Worm (Caenorhabditis elegans) whole organism, L4 larva: ENCODE data around the gene ZK813.7.

Experiments
- aly-2 ChIP-seq: sonication (generic microtip); optimal IDR thresholded peaks from 2 replicates; lab custom pipeline; 2018; ENCODE audit warnings: missing biosample characterization, missing genetic modification characterization
- ceh-20 ChIP-seq: fragments of 200-800 bp; sonication (Bioruptor generic); IDR thresholded peaks from 2 replicates; pipeline ENCODE4 v1.3.6; 2022; ENCODE audit warnings: missing genetic modification reagents, missing genetic modification characterization, missing compliant biosample characterization
- daf-12 ChIP-seq: fragments of 150-350 bp; optimal IDR thresholded peaks from 2 replicates; lab custom pipeline; 2014; ENCODE audit warnings: missing biosample characterization, missing genetic modification reagents, missing genetic modification characterization
- nhr-11 ChIP-seq: fragments of 150-350 bp; optimal IDR thresholded peaks from 2 replicates; lab custom pipeline; 2014; ENCODE audit warnings: missing biosample characterization, missing genetic modification characterization
- skn-1 ChIP-seq: fragments of 150-350 bp; optimal IDR thresholded peaks from 2 replicates; lab custom pipeline; 2014; ENCODE audit warnings: missing biosample characterization, missing genetic modification characterization
- unc-39 ChIP-seq: sonication (generic microtip); optimal IDR thresholded peaks from 2 replicates; lab custom pipeline; 2017; ENCODE audit warnings: missing biosample characterization, missing genetic modification characterization
- zag-1 ChIP-seq: fragments of 150-350 bp; optimal IDR thresholded peaks from 2 replicates; lab custom pipeline; 2014; ENCODE audit warnings: missing biosample characterization, missing genetic modification characterization

ce11 chrX:3416063-3416462 is 28.6 kb upstream of the ZK813.7 start:
- no peak for TF ChIP-seq nhr-11 (tag; lab: Kevin White, UChicago)
- TF ChIP-seq ceh-20 (GFP tag; lab: Robert Waterston, UW), result no peak
- no peak for TF ChIP-seq zag-1 (tag; lab: Kevin White, UChicago)
- TF ChIP-seq aly-2 (tag; lab: Kevin White, UChicago), result no peak
- TF ChIP-seq daf-12 (tag; lab: Kevin White, UChicago), result no peak
- TF ChIP-seq skn-1 (tag; lab: Kevin White, UChicago), result no peak
- no peak for TF ChIP-seq unc-39 (tag; lab: Kevin White, UChicago)
